Worm (Caenorhabditis elegans) whole organism, L1 larva: Measurements from ENCODE around the gene srm-4.

Experiments
- C16A3.4 ChIP-seq: fragments of 150-350 bp; optimal IDR thresholded peaks from 2 replicates; lab custom pipeline; 2014; ENCODE audit warnings: missing biosample characterization, missing genetic modification characterization
- C34B4.2 ChIP-seq: sonication (generic microtip); optimal IDR thresholded peaks from 2 replicates; lab custom pipeline; 2017; ENCODE audit warnings: mild to moderate bottlenecking, missing genetic modification characterization, missing compliant biosample characterization
- F16B12.6 ChIP-seq: fragments of 150-350 bp; optimal IDR thresholded peaks from 2 replicates; lab custom pipeline; 2014; ENCODE audit warnings: missing biosample characterization, missing genetic modification characterization
- Y116A8C.19 ChIP-seq: sonication (generic microtip); optimal IDR thresholded peaks from 2 replicates; lab custom pipeline; 2016; ENCODE audit warnings: missing compliant biosample characterization, missing genetic modification characterization, borderline replicate concordance
- aha-1 ChIP-seq: fragments of 150-350 bp; optimal IDR thresholded peaks from 2 replicates; lab custom pipeline; 2014; ENCODE audit warnings: missing biosample characterization, missing genetic modification characterization
- aly-2 ChIP-seq: fragments of 150-350 bp; optimal IDR thresholded peaks from 2 replicates; lab custom pipeline; 2014; ENCODE audit warnings: missing biosample characterization, missing genetic modification characterization
- ama-1 ChIP-seq: fragments of 150-350 bp; optimal IDR thresholded peaks from 2 replicates; lab custom pipeline; 2014
- blmp-1 ChIP-seq: fragments of 150-350 bp; optimal IDR thresholded peaks from 2 replicates; lab custom pipeline; 2014; ENCODE audit warnings: missing biosample characterization, missing genetic modification characterization
- ceh-63 ChIP-seq: fragments of 200-800 bp; sonication (Bioruptor generic); optimal IDR thresholded peaks from 2 replicates; lab custom pipeline; 2018; ENCODE audit warnings: mild to moderate bottlenecking, missing genetic modification characterization, missing compliant biosample characterization
- ceh-82 ChIP-seq, 3 experiments: fragments of 150-350 bp in 1 of 3; sonication (generic microtip) in 2 of 3; optimal IDR thresholded peaks; 2 replicates each; lab custom pipeline; 2014 to 2017; ENCODE audit warnings: missing biosample characterization in 3 of 3, missing genetic modification characterization in 3 of 3
- ces-1 ChIP-seq: fragments of 150-350 bp; optimal IDR thresholded peaks from 2 replicates; lab custom pipeline; 2014; ENCODE audit warnings: missing biosample characterization, missing genetic modification reagents, missing genetic modification characterization
- dpl-1 ChIP-seq, 3 experiments: fragments of 150-350 bp in 2 of 3; sonication (generic microtip) in 1 of 3; optimal IDR thresholded peaks; 2 replicates each; lab custom pipeline; 2014 to 2017; ENCODE audit warnings: missing biosample characterization in 3 of 3, missing genetic modification characterization in 3 of 3, missing genetic modification reagents in 3 of 3
- dsc-1 ChIP-seq: sonication (generic microtip); optimal IDR thresholded peaks from 2 replicates; lab custom pipeline; 2016; ENCODE audit warnings: mild to moderate bottlenecking, missing genetic modification characterization, missing compliant biosample characterization
- efl-1 ChIP-seq, 4 experiments: fragments of 150-350 bp; optimal IDR thresholded peaks in 3 of 4; peaks in 1 of 4; 1 replicate in 1 of 4; 2 replicates in 3 of 4; lab custom pipeline; 2014; ENCODE audit warnings: missing biosample characterization in 2 of 4, missing genetic modification characterization in 2 of 4, missing genetic modification reagents in 2 of 4
- efl-3 ChIP-seq: fragments of 200-800 bp; sonication (Bioruptor generic); optimal IDR thresholded peaks from 2 replicates; lab custom pipeline; 2018; ENCODE audit warnings: mild to moderate bottlenecking, missing genetic modification characterization, missing compliant biosample characterization
- egl-13 ChIP-seq: sonication (generic microtip); optimal IDR thresholded peaks from 2 replicates; lab custom pipeline; 2016; ENCODE audit warnings: missing genotype, missing genetic modification reagents, missing genetic modification characterization, missing compliant biosample characterization
- elt-2 ChIP-seq: sonication (generic microtip); optimal IDR thresholded peaks from 2 replicates; lab custom pipeline; 2016; ENCODE audit warnings: missing genetic modification characterization, mild to moderate bottlenecking, inconsistent platforms, missing compliant biosample characterization, missing genetic modification reagents
- elt-3 ChIP-seq, 6 experiments: fragments of 150-350 bp in 1 of 6; sonication (generic microtip); optimal IDR thresholded peaks; 2 replicates each; lab custom pipeline; 2017 to 2018; ENCODE audit warnings: missing biosample characterization in 6 of 6, missing genetic modification characterization in 6 of 6, inconsistent platforms in 1 of 6
- fkh-10 ChIP-seq: sonication (generic microtip); optimal IDR thresholded peaks from 2 replicates; lab custom pipeline; 2017; ENCODE audit warnings: missing biosample characterization, missing genetic modification reagents, missing genetic modification characterization
- hlh-17 ChIP-seq: fragments of 200-800 bp; sonication (Bioruptor generic); optimal IDR thresholded peaks from 2 replicates; lab custom pipeline; 2018; ENCODE audit warnings: missing genetic modification characterization, mild to moderate bottlenecking, missing compliant biosample characterization, moderate library complexity, borderline replicate concordance
- irx-1 ChIP-seq: sonication (generic microtip); optimal IDR thresholded peaks from 2 replicates; lab custom pipeline; 2016; ENCODE audit warnings: missing genetic modification characterization, missing compliant biosample characterization
- lin-15B ChIP-seq: fragments of 150-350 bp; sonication (generic microtip); optimal IDR thresholded peaks from 3 replicates; lab custom pipeline; 2014; ENCODE audit warnings: missing biosample characterization, missing genetic modification characterization
- lin-35 ChIP-seq, 2 experiments: fragments of 150-350 bp; optimal IDR thresholded peaks; 2 replicates each; lab custom pipeline; 2014; ENCODE audit warnings: missing biosample characterization in 2 of 2, missing genetic modification characterization in 2 of 2, missing genetic modification reagents in 2 of 2
- mab-9 ChIP-seq: fragments of 200-800 bp; sonication (Bioruptor generic); IDR thresholded peaks from 2 replicates; pipeline ENCODE4 v1.3.6; 2022; ENCODE audit warnings: missing genetic modification reagents, missing genetic modification characterization, missing compliant biosample characterization
- mdl-1 ChIP-seq, 2 experiments: fragments of 150-350 bp; optimal IDR thresholded peaks; 2 replicates each; lab custom pipeline; 2014 to 2017; ENCODE audit warnings: missing biosample characterization in 2 of 2, missing genetic modification characterization in 2 of 2, inconsistent platforms in 1 of 2
- mef-2 ChIP-seq: fragments of 150-350 bp; optimal IDR thresholded peaks from 2 replicates; lab custom pipeline; 2014; ENCODE audit warnings: missing biosample characterization, missing genetic modification characterization
- mep-1 ChIP-seq: fragments of 150-350 bp; optimal IDR thresholded peaks from 2 replicates; lab custom pipeline; 2014; ENCODE audit warnings: missing biosample characterization, missing genetic modification characterization
- nhr-11 ChIP-seq: fragments of 150-350 bp; optimal IDR thresholded peaks from 2 replicates; lab custom pipeline; 2014; ENCODE audit warnings: missing biosample characterization, missing genetic modification characterization
- nhr-20 ChIP-seq: sonication (generic microtip); optimal IDR thresholded peaks from 2 replicates; lab custom pipeline; 2016; ENCODE audit warnings: mild to moderate bottlenecking, missing genetic modification characterization, missing compliant biosample characterization
- nhr-47 ChIP-seq: sonication (generic microtip); optimal IDR thresholded peaks from 2 replicates; lab custom pipeline; 2016; ENCODE audit warnings: mild to moderate bottlenecking, missing genetic modification characterization, moderate library complexity, missing compliant biosample characterization
- nhr-71 ChIP-seq: sonication (generic microtip); optimal IDR thresholded peaks from 2 replicates; lab custom pipeline; 2016; ENCODE audit warnings: mild to moderate bottlenecking, missing genetic modification characterization, moderate library complexity, missing compliant biosample characterization
- nhr-76 ChIP-seq: sonication (generic microtip); optimal IDR thresholded peaks from 2 replicates; lab custom pipeline; 2017; ENCODE audit warnings: missing biosample characterization, missing genetic modification characterization
- nhr-84 ChIP-seq: sonication (generic microtip); optimal IDR thresholded peaks from 2 replicates; lab custom pipeline; 2017; ENCODE audit warnings: missing biosample characterization, missing genetic modification characterization
- nhr-85 ChIP-seq: sonication (generic microtip); peaks from one replicate; lab custom pipeline; 2016; ENCODE audit warnings: missing genetic modification characterization, inconsistent platforms, missing compliant biosample characterization
- nhr-90 ChIP-seq: sonication (generic microtip); optimal IDR thresholded peaks from 2 replicates; lab custom pipeline; 2016; ENCODE audit warnings: mild to moderate bottlenecking, missing genetic modification characterization, missing compliant biosample characterization; ENCODE audit not compliant: poor library complexity
- pag-3 ChIP-seq: sonication (generic microtip); optimal IDR thresholded peaks from 2 replicates; lab custom pipeline; 2017; ENCODE audit warnings: missing genetic modification characterization, mild to moderate bottlenecking, missing compliant biosample characterization, antibody characterized with exemption, borderline replicate concordance; ENCODE audit not compliant: insufficient read depth
- pax-3 ChIP-seq: fragments of 200-800 bp; sonication (Bioruptor generic); optimal IDR thresholded peaks from 2 replicates; lab custom pipeline; 2018; ENCODE audit warnings: mild to moderate bottlenecking, missing genetic modification characterization, moderate library complexity, missing compliant biosample characterization
- rnt-1 ChIP-seq: sonication (generic microtip); optimal IDR thresholded peaks from 2 replicates; lab custom pipeline; 2016; ENCODE audit warnings: mild to moderate bottlenecking, missing genetic modification characterization, moderate library complexity, missing compliant biosample characterization
- skn-1 ChIP-seq: fragments of 150-350 bp; optimal IDR thresholded peaks from 2 replicates; lab custom pipeline; 2014; ENCODE audit warnings: missing biosample characterization, missing genetic modification characterization
- snu-23 ChIP-seq: sonication (generic microtip); optimal IDR thresholded peaks from 2 replicates; lab custom pipeline; 2016; ENCODE audit warnings: missing genetic modification characterization, missing compliant biosample characterization
- swsn-7 ChIP-seq: sonication (generic microtip); optimal IDR thresholded peaks from 2 replicates; lab custom pipeline; 2016; ENCODE audit warnings: missing genetic modification characterization, missing compliant biosample characterization
- tlp-1 ChIP-seq: fragments of 150-350 bp; optimal IDR thresholded peaks from 2 replicates; lab custom pipeline; 2014; ENCODE audit warnings: missing biosample characterization, missing genetic modification characterization
- unc-30 ChIP-seq: sonication (generic microtip); optimal IDR thresholded peaks from 2 replicates; lab custom pipeline; 2017; ENCODE audit warnings: missing biosample characterization, missing genetic modification characterization
- unc-62 ChIP-seq: fragments of 150-350 bp; optimal IDR thresholded peaks from 2 replicates; lab custom pipeline; 2014; ENCODE audit warnings: missing biosample characterization, missing genetic modification reagents, missing genetic modification characterization
- vab-15 ChIP-seq: sonication (generic microtip); optimal IDR thresholded peaks from 2 replicates; lab custom pipeline; 2017; ENCODE audit warnings: missing genotype, mild to moderate bottlenecking, missing genetic modification characterization, missing compliant biosample characterization
- xbp-1 ChIP-seq: sonication (generic microtip); optimal IDR thresholded peaks from 2 replicates; lab custom pipeline; 2016; ENCODE audit warnings: missing genetic modification characterization, missing compliant biosample characterization
- zag-1 ChIP-seq: fragments of 150-350 bp; optimal IDR thresholded peaks from 2 replicates; lab custom pipeline; 2014; ENCODE audit warnings: missing biosample characterization, missing genetic modification characterization
- ztf-4 ChIP-seq: fragments of 150-350 bp; optimal IDR thresholded peaks from 2 replicates; lab custom pipeline; 2014; ENCODE audit warnings: missing biosample characterization, missing genetic modification characterization

srm-4 gene

ce11 chrV:14354258-14354877 is 21.2 kb downstream of the srm-4 start, which contains the start of gene Y49A3A.3:
TSS of gene Y49A3A.3 (plus strand) at chrV:14354410.
- TF ChIP-seq dpl-1 (GFP tag; optimal IDR thresholded peaks at IDR 0.05; lab: Kevin White, UChicago) (no peak), nhr-71 (tag; lab: Kevin White, UChicago) (peak; percentile 60), elt-3 (tag; optimal IDR thresholded peaks at IDR 0.05; lab: Kevin White, UChicago) (no peak), vab-15 (no peak), aha-1 (tag; lab: Kevin White, UChicago) (no peak), dsc-1 (tag; lab: Kevin White, UChicago) (no peak), ces-1 (GFP tag; lab: Kevin White, UChicago) (no peak), lin-35 (GFP tag; optimal IDR thresholded peaks at IDR 0.05; lab: Kevin White, UChicago) (peak in 1 of 2 experiments; percentile 34), Y116A8C.19 (no peak), nhr-90 (tag; lab: Kevin White, UChicago) (peak; percentile 67), mep-1 (tag; lab: Kevin White, UChicago) (no peak), aly-2 (tag; lab: Kevin White, UChicago) (peak; percentile 98), fkh-10 (GFP tag; lab: Kevin White, UChicago) (no peak), mef-2 (tag; lab: Kevin White, UChicago) (no peak), efl-1 (optimal IDR thresholded peaks at IDR 0.05; lab: Kevin White, UChicago) (peak; percentile 9 to 32), efl-1 (GFP tag; optimal IDR thresholded peaks at IDR 0.05 in 1 of 2; lab: Kevin White, UChicago) (peak in 1 of 2 experiments; percentile 95), rnt-1 (tag; lab: Kevin White, UChicago) (peak; percentile 11), elt-2 (peak; percentile 15), skn-1 (no peak), nhr-47 (tag; lab: Kevin White, UChicago) (peak; percentile 20), blmp-1 (tag; lab: Kevin White, UChicago) (no peak), snu-23 (GFP tag; lab: Kevin White, UChicago) (peak; percentile 10), egl-13 (tag; lab: Kevin White, UChicago) (no peak), F16B12.6 (no peak), nhr-20 (peak; percentile 15), tlp-1 (no peak), ama-1 (lab: Kevin White, UChicago) (peak; percentile 7), ztf-4 (peak; percentile 29), nhr-76 (tag; lab: Kevin White, UChicago) (no peak)

- TF ChIP-seq lin-15B (tag; lab: Kevin White, UChicago) (peak; percentile 80), zag-1 (no peak), efl-3 (no peak), mdl-1 (tag; optimal IDR thresholded peaks at IDR 0.05; lab: Kevin White, UChicago) (peak in 1 of 2 experiments; percentile 63), pag-3 (tag; lab: Kevin White, UChicago) (no peak), nhr-84 (tag; lab: Kevin White, UChicago) (no peak), unc-30 (tag; lab: Kevin White, UChicago) (no peak), egl-13 (tag; lab: Kevin White, UChicago) (peak; percentile 76), C16A3.4 (peak; percentile 88), mab-9 (GFP tag; lab: Robert Waterston, UW) (peak; percentile 65), ceh-82 (tag; optimal IDR thresholded peaks at IDR 0.05; lab: Kevin White, UChicago) (peak; percentile 84 to 85 (median 85)), swsn-7 (tag; lab: Kevin White, UChicago) (peak; percentile 91), F16B12.6 (peak; percentile 58), ztf-4 (peak; percentile 66), nhr-85 (tag; lab: Kevin White, UChicago) (peak; percentile 91), nhr-11 (peak; percentile 52), pax-3 (tag; lab: Kevin White, UChicago) (peak; percentile 85), unc-62 (GFP tag; lab: Kevin White, UChicago) (no peak), ces-1 (GFP tag; lab: Kevin White, UChicago) (no peak), nhr-71 (tag; lab: Kevin White, UChicago) (peak; percentile 93), aha-1 (tag; lab: Kevin White, UChicago) (peak; percentile 29), rnt-1 (tag; lab: Kevin White, UChicago) (peak; percentile 89), lin-35 (GFP tag; optimal IDR thresholded peaks at IDR 0.05; lab: Kevin White, UChicago) (peak; percentile 98), ceh-63 (GFP tag; lab: Kevin White, UChicago) (no peak), C34B4.2 (tag; lab: Kevin White, UChicago) (no peak), irx-1 (tag; lab: Kevin White, UChicago) (peak; percentile 78), hlh-17 (GFP tag; lab: Kevin White, UChicago) (no peak), mep-1 (tag; lab: Kevin White, UChicago) (peak; percentile 96), elt-2 (peak; percentile 45), xbp-1 (tag; lab: Kevin White, UChicago) (peak; percentile 90), fkh-10 (GFP tag; lab: Kevin White, UChicago) (peak; percentile 67)
These were observed 22.6 kb downstream of the srm-4 start, which contains the start of gene cyn-1 for ce11 chrV:14355738-14356368. TSS of gene cyn-1 (plus strand) at chrV:14356076.
